Worm (Caenorhabditis elegans) whole organism, midembryonic: ENCODE results near the gene sre-29.
"Not testable (repeated sequence)": the region's sequence is repeated elsewhere in the genome, so short reads cannot be mapped to it uniquely, and the experiment has no call there.

ENCODE experiments used
- T22C8.4 ChIP-seq: fragments of 200-800 bp; sonication (Bioruptor generic); IDR thresholded peaks from 2 replicates; pipeline ENCODE4 v1.3.6; 2022; ENCODE audit warnings: missing genetic modification characterization, missing compliant biosample characterization
- cog-1 ChIP-seq: sonication (generic microtip); optimal IDR thresholded peaks from 2 replicates; lab custom pipeline; 2016; ENCODE audit warnings: missing genetic modification characterization, missing compliant biosample characterization
- flt-1 ChIP-seq: fragments of 200-800 bp; sonication (Bioruptor generic); IDR thresholded peaks from 2 replicates; pipeline ENCODE4 v1.3.6; 2022; ENCODE audit warnings: missing genetic modification characterization, missing compliant biosample characterization
- klf-2 ChIP-seq: fragments of 200-800 bp; sonication (Bioruptor generic); conservative IDR thresholded peaks from 2 replicates; pipeline ENCODE4 v1.3.6; 2022; ENCODE audit warnings: missing genetic modification reagents, missing genetic modification characterization, missing compliant biosample characterization
- med-1 ChIP-seq: sonication (generic microtip); optimal IDR thresholded peaks from 2 replicates; lab custom pipeline; 2017; ENCODE audit warnings: missing genetic modification characterization, mild to moderate bottlenecking, missing compliant biosample characterization, antibody characterized with exemption, missing genetic modification reagents; ENCODE audit not compliant: insufficient read depth
- ref-1 ChIP-seq: fragments of 200-800 bp; sonication (Bioruptor generic); conservative IDR thresholded peaks from 2 replicates; pipeline ENCODE4 v1.3.6; 2022; ENCODE audit warnings: missing genetic modification reagents, missing genetic modification characterization, missing compliant biosample characterization
- tab-1 ChIP-seq: fragments of 200-800 bp; sonication (Bioruptor generic); IDR thresholded peaks from 2 replicates; pipeline ENCODE4 v1.3.6; 2022; ENCODE audit warnings: missing genetic modification characterization, missing compliant biosample characterization
- ztf-23 ChIP-seq: fragments of 200-800 bp; sonication (Bioruptor generic); IDR thresholded peaks from 2 replicates; pipeline ENCODE4 v1.3.6; 2022; ENCODE audit warnings: missing genetic modification reagents, missing genetic modification characterization, missing compliant biosample characterization
- ztf-29 ChIP-seq: fragments of 200-800 bp; sonication (Bioruptor generic); IDR thresholded peaks from 2 replicates; pipeline ENCODE4 v1.3.6; 2022; ENCODE audit warnings: missing genetic modification reagents, missing genetic modification characterization, missing compliant biosample characterization

Gene sre-29

DNA sequence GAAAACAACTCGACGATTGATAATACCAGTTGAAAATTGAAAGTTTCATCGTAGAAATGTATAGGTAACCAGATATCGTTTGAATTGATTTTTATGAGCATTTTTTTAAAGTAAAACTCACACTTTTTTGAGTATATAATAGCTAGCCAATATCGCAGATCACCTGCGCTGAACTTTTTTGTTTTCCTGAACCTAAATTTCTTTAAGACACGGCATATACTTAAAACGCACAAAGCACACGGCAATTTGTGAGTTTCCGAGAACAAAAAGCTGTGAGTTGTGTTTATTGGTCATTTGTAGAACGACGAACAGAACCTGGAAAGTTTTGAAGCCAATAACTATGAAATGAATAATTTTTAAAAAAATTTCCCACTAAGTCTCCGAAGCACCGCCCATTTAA, at the start of gene sre-29:
Gene sre-29 (minus strand): TSS at position 101 of the 400 bp plus-strand sequence.
- TF ChIP-seq ztf-29 (GFP tag; lab: Robert Waterston, UW), result no peak
- TF ChIP-seq med-1 (GFP tag; lab: Kevin White, UChicago), result no peak
- no peak for TF ChIP-seq ztf-23 (GFP tag; lab: Robert Waterston, UW)
- no peak for TF ChIP-seq flt-1 (GFP tag; lab: Robert Waterston, UW)
- no peak for TF ChIP-seq tab-1 (GFP tag; lab: Robert Waterston, UW)
- TF ChIP-seq ref-1 (GFP tag; lab: Robert Waterston, UW), result no peak
- TF ChIP-seq klf-2 (GFP tag; lab: Robert Waterston, UW), result no peak
- no peak for TF ChIP-seq T22C8.4 (GFP tag; lab: Robert Waterston, UW)
- TF ChIP-seq cog-1 (tag; lab: Kevin White, UChicago), result no peak

ce11 chrII:12449849-12450248, 48.2 kb upstream of the sre-29 start, which contains the start of gene sre-34:
Gene sre-34 (plus strand): TSS chrII:12450149.
- TF ChIP-seq ref-1 (GFP tag; lab: Robert Waterston, UW) (no peak), ztf-23 (GFP tag; lab: Robert Waterston, UW) (no peak), tab-1 (GFP tag; lab: Robert Waterston, UW) (no peak), flt-1 (GFP tag; lab: Robert Waterston, UW) (no peak), med-1 (GFP tag; lab: Kevin White, UChicago) (no peak), T22C8.4 (GFP tag; lab: Robert Waterston, UW) (no peak), ztf-29 (GFP tag; lab: Robert Waterston, UW) (no peak), cog-1 (tag; lab: Kevin White, UChicago) (no peak), klf-2 (GFP tag; lab: Robert Waterston, UW) (no peak)

ce11 chrII:12448241-12448640, 46.5 kb upstream of the sre-29 start, which contains the start of gene srh-27:
Gene srh-27 (plus strand): TSS chrII:12448541.
- TF ChIP-seq cog-1 (tag; lab: Kevin White, UChicago), result no peak
- no peak for TF ChIP-seq flt-1 (GFP tag; lab: Robert Waterston, UW)
- TF ChIP-seq ztf-23 (GFP tag; lab: Robert Waterston, UW), result no peak
- no peak for TF ChIP-seq ref-1 (GFP tag; lab: Robert Waterston, UW)
- TF ChIP-seq med-1 (GFP tag; lab: Kevin White, UChicago), result no peak
- TF ChIP-seq T22C8.4 (GFP tag; lab: Robert Waterston, UW), result no peak
- TF ChIP-seq tab-1 (GFP tag; lab: Robert Waterston, UW), result no peak
- no peak for TF ChIP-seq ztf-29 (GFP tag; lab: Robert Waterston, UW)
- no peak for TF ChIP-seq klf-2 (GFP tag; lab: Robert Waterston, UW)

ce11 chrII:12444679-12445376, 43.1 kb upstream of the sre-29 start, which contains the start of the genes W05H5.1 and pitr-6:
Gene W05H5.1 (minus strand): TSS chrII:12444779.
Gene pitr-6 (plus strand): TSS chrII:12445326.
- TF ChIP-seq ref-1 (GFP tag; lab: Robert Waterston, UW), result no peak

DNA sequence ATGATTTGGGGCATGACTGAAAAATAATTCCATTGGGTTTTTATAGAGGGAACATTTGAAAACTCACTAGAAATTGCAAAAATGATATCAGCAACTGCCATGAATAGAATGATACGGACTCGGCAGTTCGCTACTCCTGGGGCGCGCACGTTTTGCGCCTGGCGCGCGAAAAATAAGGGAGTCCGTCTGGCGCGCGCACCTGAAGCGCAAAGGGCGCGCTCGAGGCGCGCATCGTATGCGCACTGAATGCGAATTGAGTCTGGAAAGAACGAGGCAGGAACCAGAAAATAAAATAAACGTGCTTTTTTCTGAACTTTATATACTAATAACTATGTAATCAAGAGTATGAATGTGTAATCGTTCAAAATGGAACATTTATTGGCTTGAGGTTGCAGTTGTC, 39.5 kb upstream of the sre-29 start, which contains the start of gene Y57A10C.10:
Gene Y57A10C.10 (minus strand): TSS at position 101 of the 400 bp plus-strand sequence.
- TF ChIP-seq tab-1, ztf-29, T22C8.4 (GFP tag; lab: Robert Waterston, UW): not testable (repeated sequence)

ce11 chrII:12438441-12438840, 36.8 kb upstream of the sre-29 start, which contains the start of gene Y57A10C.9:
Gene Y57A10C.9 (minus strand): TSS chrII:12438541.
- no peak for TF ChIP-seq tab-1 (GFP tag; lab: Robert Waterston, UW)
- no peak for TF ChIP-seq cog-1 (tag; lab: Kevin White, UChicago)
- TF ChIP-seq klf-2 (GFP tag; lab: Robert Waterston, UW), result no peak
- TF ChIP-seq med-1 (GFP tag; lab: Kevin White, UChicago), result no peak
- TF ChIP-seq ztf-23 (GFP tag; lab: Robert Waterston, UW), result no peak
- TF ChIP-seq ref-1 (GFP tag; lab: Robert Waterston, UW), result no peak
- TF ChIP-seq ztf-29 (GFP tag; lab: Robert Waterston, UW), result no peak
- no peak for TF ChIP-seq flt-1 (GFP tag; lab: Robert Waterston, UW)
- no peak for TF ChIP-seq T22C8.4 (GFP tag; lab: Robert Waterston, UW)

- TF ChIP-seq klf-2 (GFP tag; lab: Robert Waterston, UW) (no peak), ref-1 (GFP tag; lab: Robert Waterston, UW) (no peak), ztf-23 (GFP tag; lab: Robert Waterston, UW) (no peak), ztf-29 (GFP tag; lab: Robert Waterston, UW) (no peak), tab-1 (GFP tag; lab: Robert Waterston, UW) (no peak), flt-1 (GFP tag; lab: Robert Waterston, UW) (no peak), med-1 (GFP tag; lab: Kevin White, UChicago) (no peak), T22C8.4 (GFP tag; lab: Robert Waterston, UW) (no peak), cog-1 (tag; lab: Kevin White, UChicago) (no peak)
Observed at ce11 chrII:12436717-12437116, 35.0 kb upstream of the sre-29 start.

- TF ChIP-seq klf-2 (GFP tag; lab: Robert Waterston, UW), result no peak
- TF ChIP-seq flt-1 (GFP tag; lab: Robert Waterston, UW), result no peak
- no peak for TF ChIP-seq cog-1 (tag; lab: Kevin White, UChicago)
- no peak for TF ChIP-seq tab-1 (GFP tag; lab: Robert Waterston, UW)
- TF ChIP-seq ztf-29 (GFP tag; lab: Robert Waterston, UW), result no peak
- no peak for TF ChIP-seq ztf-23 (GFP tag; lab: Robert Waterston, UW)
- TF ChIP-seq med-1 (GFP tag; lab: Kevin White, UChicago), result no peak
- TF ChIP-seq ref-1 (GFP tag; lab: Robert Waterston, UW), result no peak
- TF ChIP-seq T22C8.4 (GFP tag; lab: Robert Waterston, UW), result no peak
Observed at ce11 chrII:12435202-12435872, 33.6 kb upstream of the sre-29 start.
